Fruit fly (Drosophila melanogaster): ENCODE results near the gene CG7011.

CG7011 gene

dm6 chr3L:15143638-15144600, 19.5 kb downstream of the CG7011 start, which contains the start of the genes CG32147 and Pex3:
TSS of gene CG32147 (minus strand) at chr3L:15144059.
TSS of gene Pex3 (plus strand) at chr3L:15144355.
- TF ChIP-seq CG11902 (GFP tag; optimal IDR thresholded peaks at IDR 0.05) (no peak), Met (GFP tag; optimal IDR thresholded peaks at IDR 0.05) (no peak), CG16779 (tag; optimal IDR thresholded peaks at IDR 0.05) (no peak), svp (GFP tag) (peak; percentile 49), CG1621 (tag; optimal IDR thresholded peaks at IDR 0.05) (no peak), CG6854 (GFP tag; optimal IDR thresholded peaks at IDR 0.05) (peak; percentile 43), ss (GFP tag; optimal IDR thresholded peaks at IDR 0.05) (no peak), CG11762 (GFP tag; optimal IDR thresholded peaks at IDR 0.05; ENCODE audit: insufficient read depth) (no peak), vri (GFP tag; optimal IDR thresholded peaks at IDR 0.05) (no peak), CG8119 (GFP tag; IDR thresholded peaks at IDR 0.05) (no peak; the same call in 1 of the 3 replicates), eg (GFP tag; IDR thresholded peaks at IDR 0.05) (no peak; the same call in 2 of the 3 replicates), Lpt (GFP tag; optimal IDR thresholded peaks at IDR 0.05) (no peak), topi (GFP tag; optimal IDR thresholded peaks at IDR 0.05) (no peak), acj6 (GFP tag; optimal IDR thresholded peaks at IDR 0.05) (no peak), CG3032 (tag; optimal IDR thresholded peaks at IDR 0.05) (no peak), fd85E (GFP tag; optimal IDR thresholded peaks at IDR 0.05) (no peak), esn (GFP tag; optimal IDR thresholded peaks at IDR 0.05) (peak; percentile 4), dac (GFP tag; optimal IDR thresholded peaks at IDR 0.05) (no peak), Eip78C (GFP tag) (peak; percentile 39), spab (GFP tag; optimal IDR thresholded peaks at IDR 0.05) (no peak), Ets21C (GFP tag; optimal IDR thresholded peaks at IDR 0.05) (no peak), OdsH (GFP tag; optimal IDR thresholded peaks at IDR 0.05) (no peak), CG3919 (GFP tag; optimal IDR thresholded peaks at IDR 0.05) (no peak), Hr39 (GFP tag; optimal IDR thresholded peaks at IDR 0.05) (no peak), CG6808 (GFP tag; optimal IDR thresholded peaks at IDR 0.05) (peak; percentile 26), CG10631 (GFP tag; optimal IDR thresholded peaks at IDR 0.05) (no peak), Smox (GFP tag; optimal IDR thresholded peaks at IDR 0.05) (no peak), Hr38 (GFP tag; optimal IDR thresholded peaks at IDR 0.05) (no peak), pdm3 (GFP tag; optimal IDR thresholded peaks at IDR 0.05) (no peak), CG9139 (GFP tag; optimal IDR thresholded peaks at IDR 0.05) (no peak), CG32006 (GFP tag; optimal IDR thresholded peaks at IDR 0.05) (no peak), net (GFP tag; optimal IDR thresholded peaks at IDR 0.05) (no peak), CG8319 (GFP tag; optimal IDR thresholded peaks at IDR 0.05) (no peak), Blimp-1 (GFP tag; optimal IDR thresholded peaks at IDR 0.05) (no peak), Sox14 (GFP tag; optimal IDR thresholded peaks at IDR 0.05) (peak; percentile 67), Ets96B (tag; optimal IDR thresholded peaks at IDR 0.05) (no peak), CG6792 (GFP tag; optimal IDR thresholded peaks at IDR 0.05) (no peak), Hr4 (GFP tag; optimal IDR thresholded peaks at IDR 0.05) (no peak), CG11294 (GFP tag; IDR thresholded peaks at IDR 0.05) (no peak), Eip93F (GFP tag; optimal IDR thresholded peaks at IDR 0.05) (no peak), CG15336 (GFP tag; IDR thresholded peaks at IDR 0.05) (no peak), achi (GFP tag; optimal IDR thresholded peaks at IDR 0.05) (no peak), Eip75B (GFP tag; optimal IDR thresholded peaks at IDR 0.05) (no peak), CG10669 (GFP tag; optimal IDR thresholded peaks at IDR 0.05) (no peak), Sox15 (GFP tag; optimal IDR thresholded peaks at IDR 0.05) (no peak)
